Fruit fly (Drosophila melanogaster) whole organism, embryonic: ENCODE results near the gene Rad9.

Experiments
- BtbVII ChIP-seq: fragments of 200-800 bp; sonication (Bioruptor generic); optimal IDR thresholded peaks from 3 replicates; lab custom pipeline; 2017; ENCODE audit warnings: missing biosample characterization, mild to moderate bottlenecking, missing genetic modification characterization
- CG12104 ChIP-seq: fragments of 200-800 bp; sonication (Bioruptor generic); optimal IDR thresholded peaks from 3 replicates; lab custom pipeline; 2016; ENCODE audit warnings: missing biosample characterization, missing genetic modification characterization
- CTCF ChIP-seq: fragments of 200-800 bp; sonication (Bioruptor generic); optimal IDR thresholded peaks from 2 replicates; lab custom pipeline; 2017; ENCODE audit warnings: missing biosample characterization, mild to moderate bottlenecking, missing genetic modification characterization, moderate library complexity
- Hmr ChIP-seq: fragments of 200-800 bp; sonication (Bioruptor generic); optimal IDR thresholded peaks from 3 replicates; lab custom pipeline; 2017; ENCODE audit warnings: mild to moderate bottlenecking, missing biosample characterization, missing genetic modification reagents, missing genetic modification characterization
- ap ChIP-seq: fragments of 200-800 bp; sonication (Bioruptor generic); IDR thresholded peaks from 2 replicates; pipeline ENCODE4 v1.3.6; 2022; ENCODE audit warnings: missing biosample characterization, missing genetic modification characterization
- az2 ChIP-seq: fragments of 200-800 bp; sonication (Bioruptor generic); optimal IDR thresholded peaks from 3 replicates; lab custom pipeline; 2016; ENCODE audit warnings: missing biosample characterization, missing genetic modification characterization
- fu2 ChIP-seq: fragments of 200-800 bp; sonication (Bioruptor generic); optimal IDR thresholded peaks from 2 replicates; lab custom pipeline; 2016; ENCODE audit warnings: missing biosample characterization, missing genetic modification characterization
- kay ChIP-seq: fragments of 200-800 bp; sonication (Bioruptor generic); optimal IDR thresholded peaks from 2 replicates; lab custom pipeline; 2016; ENCODE audit warnings: missing biosample characterization, missing genetic modification characterization
- peb ChIP-seq: fragments of 200-800 bp; sonication (Bioruptor generic); IDR thresholded peaks from 2 replicates; pipeline ENCODE4 v1.3.6; 2022; ENCODE audit warnings: missing biosample characterization, missing genetic modification characterization

DNA sequence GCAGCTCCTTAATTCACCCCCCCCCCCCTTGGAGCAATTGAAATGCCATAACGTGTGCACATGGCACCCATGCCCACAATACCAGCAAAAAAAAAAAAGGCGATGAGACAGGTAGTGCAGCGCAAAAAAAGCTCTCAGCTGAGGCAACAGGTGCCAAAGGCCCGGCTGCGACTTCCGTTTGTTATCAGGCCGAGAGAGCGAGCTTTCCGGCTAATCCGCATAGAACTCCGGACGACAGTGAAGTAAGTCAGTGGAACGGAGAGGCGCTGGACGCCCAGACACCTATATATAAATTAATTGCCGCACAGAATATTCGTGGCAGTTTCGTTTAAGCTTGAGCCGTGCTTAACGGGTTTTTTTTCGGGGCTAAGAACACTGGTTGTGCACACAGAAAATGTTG lies 9.0 kb downstream of the Rad9 start, which contains the start of gene CG6865:
- no peak for TF ChIP-seq CTCF (GFP tag; lab: Kevin White, UChicago)
- TF ChIP-seq kay (GFP tag; lab: Kevin White, UChicago) = no peak
- no peak for TF ChIP-seq az2
- TF ChIP-seq CG12104 (GFP tag; lab: Kevin White, UChicago) = no peak
- no peak for TF ChIP-seq ap (GFP tag; lab: Robert Waterston, UW)
- TF ChIP-seq BtbVII (GFP tag; lab: Kevin White, UChicago) = no peak
- no peak for TF ChIP-seq peb
- no peak for TF ChIP-seq fu2 (GFP tag; lab: Kevin White, UChicago)
- no peak for TF ChIP-seq Hmr (GFP tag; lab: Kevin White, UChicago)
